Fruit fly (Drosophila melanogaster): ENCODE results near the gene Aven.

dm6 chrX:12580498-12581304 is 48.7 kb downstream of the Aven start:
- TF ChIP-seq usp (GFP tag; optimal IDR thresholded peaks at IDR 0.05) (no peak), pan (optimal IDR thresholded peaks at IDR 0.05) (no peak), Dll (optimal IDR thresholded peaks at IDR 0.05) (no peak), CG8478 (optimal IDR thresholded peaks at IDR 0.05) (no peak)

All from whole organism.